Fruit fly (Drosophila melanogaster) whole organism, wandering third instar larva: ENCODE measurements around the gene TBC1D23.

Experiments
- Abd-B ChIP-seq: fragments of >200 bp; optimal IDR thresholded peaks from 2 replicates; lab custom pipeline; 2017; ENCODE audit warnings: missing biosample characterization, missing genetic modification characterization
- CG32264 ChIP-seq: fragments of 200-800 bp; sonication (Bioruptor generic); optimal IDR thresholded peaks from 2 replicates; lab custom pipeline; 2016; ENCODE audit warnings: missing biosample characterization, missing genetic modification characterization
- CG9705 ChIP-seq: fragments of 200-800 bp; sonication (Bioruptor generic); optimal IDR thresholded peaks from 2 replicates; lab custom pipeline; 2018; ENCODE audit warnings: missing biosample characterization, mild to moderate bottlenecking, missing genetic modification characterization
- Dfd ChIP-seq: fragments of >200 bp; optimal IDR thresholded peaks from 2 replicates; lab custom pipeline; 2017; ENCODE audit warnings: missing biosample characterization, missing genetic modification characterization
- Dif ChIP-seq: fragments of 200-275, 200-300 bp; sonication (Bioruptor generic); optimal IDR thresholded peaks from 2 replicates; lab custom pipeline; 2018; ENCODE audit warnings: missing biosample characterization, missing genetic modification characterization; ENCODE audit not compliant: partially characterized antibody
- GATAd ChIP-seq: sonication (Bioruptor generic); optimal IDR thresholded peaks from 2 replicates; lab custom pipeline; 2016; ENCODE audit warnings: missing biosample characterization, missing genetic modification characterization
- Hnf4 ChIP-seq: fragments of 200-800 bp; sonication (Bioruptor generic); optimal IDR thresholded peaks from 2 replicates; lab custom pipeline; 2016; ENCODE audit warnings: missing biosample characterization, mild to moderate bottlenecking, missing genetic modification characterization
- Hr78 ChIP-seq: fragments of >200 bp; optimal IDR thresholded peaks from 2 replicates; lab custom pipeline; 2017; ENCODE audit warnings: missing biosample characterization, missing genetic modification characterization
- Jra ChIP-seq: sonication (Bioruptor generic); optimal IDR thresholded peaks from 2 replicates; lab custom pipeline; 2016; ENCODE audit warnings: missing biosample characterization, missing genetic modification characterization
- Mio ChIP-seq: sonication (Bioruptor generic); optimal IDR thresholded peaks from 2 replicates; lab custom pipeline; 2016; ENCODE audit warnings: missing biosample characterization, missing genetic modification characterization
- OdsH ChIP-seq: fragments of 200-800 bp; sonication (Bioruptor generic); optimal IDR thresholded peaks from 2 replicates; lab custom pipeline; 2016; ENCODE audit warnings: missing biosample characterization, mild to moderate bottlenecking, missing genetic modification characterization
- Rel ChIP-seq, 2 experiments: fragments of 200-800 bp; sonication (Bioruptor generic) in 1 of 2; optimal IDR thresholded peaks; 2 replicates in 1 of 2; 3 replicates in 1 of 2; lab custom pipeline; 2016 to 2019; ENCODE audit warnings: mild to moderate bottlenecking in 2 of 2, missing biosample characterization in 2 of 2, missing genetic modification characterization in 2 of 2, moderate library complexity in 1 of 2
- Sp1 ChIP-seq: fragments of 200-800 bp; sonication (Bioruptor generic); optimal IDR thresholded peaks from 3 replicates; lab custom pipeline; 2019; ENCODE audit warnings: missing biosample characterization, mild to moderate bottlenecking, missing genetic modification characterization, moderate library complexity
- Vsx2 ChIP-seq: fragments of 200-300, 225-300 bp; sonication (Bioruptor generic); optimal IDR thresholded peaks from 2 replicates; lab custom pipeline; 2018; ENCODE audit warnings: missing biosample characterization, missing genetic modification characterization; ENCODE audit not compliant: partially characterized antibody
- br ChIP-seq: fragments of 200-800 bp; sonication (Bioruptor generic); optimal IDR thresholded peaks from 2 replicates; lab custom pipeline; 2016; ENCODE audit warnings: missing biosample characterization, missing genetic modification characterization
- brk ChIP-seq: fragments of 200-800 bp; sonication (Bioruptor generic); optimal IDR thresholded peaks from 2 replicates; lab custom pipeline; 2016; ENCODE audit warnings: missing biosample characterization, mild to moderate bottlenecking, missing genetic modification characterization
- dl ChIP-seq, 2 experiments: fragments of 175-275, 200-275 bp in 1 of 2; fragments of 200-275 bp in 1 of 2; sonication (Bioruptor generic); optimal IDR thresholded peaks; lab custom pipeline; 2018; ENCODE audit warnings: mild to moderate bottlenecking in 2 of 2, missing biosample characterization in 2 of 2, missing genetic modification characterization in 2 of 2, moderate library complexity in 2 of 2; ENCODE audit not compliant: partially characterized antibody in 2 of 2, insufficient read depth in 1 of 2
- dsf ChIP-seq: sonication (Bioruptor generic); optimal IDR thresholded peaks from 2 replicates; lab custom pipeline; 2016; ENCODE audit warnings: missing biosample characterization, missing genetic modification characterization, borderline replicate concordance
- ey ChIP-seq: fragments of 200-800 bp; sonication (Bioruptor generic); optimal IDR thresholded peaks from 2 replicates; lab custom pipeline; 2016; ENCODE audit warnings: missing biosample characterization, missing genetic modification characterization
- foxo ChIP-seq, 2 experiments: fragments of 200-800 bp; sonication (Bioruptor generic); optimal IDR thresholded peaks; 2 replicates in 1 of 2; 3 replicates in 1 of 2; lab custom pipeline; 2016 to 2017; ENCODE audit warnings: missing biosample characterization in 2 of 2, missing genetic modification characterization in 2 of 2
- h ChIP-seq: fragments of 200-800 bp; sonication (Bioruptor generic); optimal IDR thresholded peaks from 3 replicates; lab custom pipeline; 2016; ENCODE audit warnings: missing biosample characterization, mild to moderate bottlenecking, missing genetic modification characterization
- jim ChIP-seq: fragments of 175-275, 200-325 bp; sonication (Bioruptor generic); optimal IDR thresholded peaks from 2 replicates; lab custom pipeline; 2016; ENCODE audit warnings: missing biosample characterization, mild to moderate bottlenecking, missing genetic modification characterization
- lola ChIP-seq: fragments of >200 bp; optimal IDR thresholded peaks from 2 replicates; lab custom pipeline; 2017; ENCODE audit warnings: missing biosample characterization, missing genetic modification characterization
- pan ChIP-seq: fragments of >200 bp; optimal IDR thresholded peaks from 2 replicates; lab custom pipeline; 2017
- psq ChIP-seq: fragments of 200-800 bp; sonication (Bioruptor generic); optimal IDR thresholded peaks from 3 replicates; lab custom pipeline; 2017; ENCODE audit warnings: missing biosample characterization, mild to moderate bottlenecking, missing genetic modification characterization, moderate library complexity
- rgr ChIP-seq: fragments of 200-800 bp; sonication (Bioruptor generic); optimal IDR thresholded peaks from 3 replicates; lab custom pipeline; 2016; ENCODE audit warnings: missing biosample characterization, mild to moderate bottlenecking, missing genetic modification characterization
- sage ChIP-seq: fragments of 200-800 bp; sonication (Bioruptor generic); optimal IDR thresholded peaks from 2 replicates; lab custom pipeline; 2016; ENCODE audit warnings: missing biosample characterization, mild to moderate bottlenecking, missing genetic modification characterization
- sv ChIP-seq: fragments of 200-800 bp; sonication (Bioruptor generic); optimal IDR thresholded peaks from 3 replicates; lab custom pipeline; 2016; ENCODE audit warnings: missing biosample characterization, missing genetic modification characterization
- tai ChIP-seq: sonication (Bioruptor generic); optimal IDR thresholded peaks from 2 replicates; lab custom pipeline; 2016; ENCODE audit warnings: missing biosample characterization, missing genetic modification characterization
- usp ChIP-seq: fragments of >200 bp; optimal IDR thresholded peaks from 2 replicates; lab custom pipeline; 2017; ENCODE audit warnings: missing biosample characterization, missing genetic modification characterization
- woc ChIP-seq: sonication (Bioruptor generic); optimal IDR thresholded peaks from 2 replicates; lab custom pipeline; 2016; ENCODE audit warnings: missing biosample characterization, mild to moderate bottlenecking, missing genetic modification characterization

Gene TBC1D23

dm6 chr2L:1125437-1125836 is 3.7 kb upstream of the TBC1D23 start:
- no peak for TF ChIP-seq GATAd (GFP tag; lab: Kevin White, UChicago)
- no peak for TF ChIP-seq Rel (GFP tag; optimal IDR thresholded peaks at IDR 0.05; lab: Kevin White, UChicago)
- peak; percentile 24 for TF ChIP-seq Rel (tag; optimal IDR thresholded peaks at IDR 0.05; lab: Kevin White, UChicago)

dm6 chr2L:1126527-1126926 is 2.6 kb upstream of the TBC1D23 start:
- TF ChIP-seq woc: no peak
- TF ChIP-seq br (GFP tag; lab: Kevin White, UChicago): no peak
- TF ChIP-seq dl (GFP tag; optimal IDR thresholded peaks at IDR 0.05; lab: Kevin White, UChicago; ENCODE audit: insufficient read depth in 1 of 2, partially characterized antibody in 2 of 2): no peak
- TF ChIP-seq Abd-B (GFP tag; lab: Kevin White, UChicago): no peak
- TF ChIP-seq GATAd (GFP tag; lab: Kevin White, UChicago): no peak
- TF ChIP-seq CG9705: no peak
- TF ChIP-seq Dfd: no peak
- TF ChIP-seq lola: no peak
- TF ChIP-seq dsf: no peak
- TF ChIP-seq Mio (GFP tag; lab: Kevin White, UChicago): no peak
- no peak for TF ChIP-seq psq (GFP tag; lab: Kevin White, UChicago)
- no peak for TF ChIP-seq foxo (GFP tag; optimal IDR thresholded peaks at IDR 0.05; lab: Kevin White, UChicago)
- TF ChIP-seq brk (GFP tag; lab: Kevin White, UChicago): no peak
- TF ChIP-seq sage (GFP tag; lab: Kevin White, UChicago): no peak
- no peak for TF ChIP-seq Rel (GFP tag; optimal IDR thresholded peaks at IDR 0.05; lab: Kevin White, UChicago)
- no peak for TF ChIP-seq Rel (tag; optimal IDR thresholded peaks at IDR 0.05; lab: Kevin White, UChicago)
- no peak for TF ChIP-seq OdsH
- TF ChIP-seq Jra (GFP tag; lab: Kevin White, UChicago): no peak

- TF ChIP-seq Dif (GFP tag; lab: Kevin White, UChicago) (no peak), dsf (no peak), pan (lab: Kevin White, UChicago) (no peak), Vsx2 (peak; percentile 18), CG32264 (no peak), sage (GFP tag; lab: Kevin White, UChicago) (no peak), psq (GFP tag; lab: Kevin White, UChicago) (no peak), rgr (GFP tag; lab: Kevin White, UChicago) (no peak), Rel (GFP tag; optimal IDR thresholded peaks at IDR 0.05; lab: Kevin White, UChicago) (no peak), Rel (tag; optimal IDR thresholded peaks at IDR 0.05; lab: Kevin White, UChicago) (peak; percentile 3), Hnf4 (GFP tag; lab: Kevin White, UChicago) (no peak), tai (GFP tag; lab: Kevin White, UChicago) (no peak), GATAd (GFP tag; lab: Kevin White, UChicago) (no peak), Dfd (no peak), OdsH (no peak), jim (GFP tag; lab: Kevin White, UChicago) (no peak), ey (GFP tag; lab: Kevin White, UChicago) (no peak), brk (GFP tag; lab: Kevin White, UChicago) (no peak), Mio (GFP tag; lab: Kevin White, UChicago) (no peak), Jra (GFP tag; lab: Kevin White, UChicago) (no peak), usp (GFP tag; lab: Kevin White, UChicago) (no peak), h (GFP tag; lab: Kevin White, UChicago) (peak; percentile 74), lola (no peak), Sp1 (no peak)
Measured at dm6 chr2L:1127434-1128089, 1.6 kb upstream of the TBC1D23 start.

- TF ChIP-seq Hr78 (no peak), dl (GFP tag; optimal IDR thresholded peaks at IDR 0.05; lab: Kevin White, UChicago; ENCODE audit: insufficient read depth in 1 of 2, partially characterized antibody in 2 of 2) (no peak), foxo (GFP tag; optimal IDR thresholded peaks at IDR 0.05; lab: Kevin White, UChicago) (no peak), sv (no peak)
- TF ChIP-seq, all 38 proteins: peak for 0
Measured at dm6 chr2L:1128344-1128931, 678 bp upstream of the TBC1D23 start.
